Worm (Caenorhabditis elegans): ENCODE results near the gene K04D7.6.

ce11 chrIV:10194345-10194744 lies 11.7 kb downstream of the K04D7.6 start, which contains the start of gene ptrg-1:
- TF ChIP-seq lin-39 (tag; optimal IDR thresholded peaks at IDR 0.05) (no peak), ztf-11 (tag; optimal IDR thresholded peaks at IDR 0.05) (no peak), nhr-28 (tag; optimal IDR thresholded peaks at IDR 0.05) (no peak), elt-3 (tag; optimal IDR thresholded peaks at IDR 0.05) (no peak), ztf-4 (tag; optimal IDR thresholded peaks at IDR 0.05) (no peak), fos-1 (tag; optimal IDR thresholded peaks at IDR 0.05) (no peak), unc-98 (GFP tag; IDR thresholded peaks at IDR 0.05) (no peak), mdl-1 (tag; optimal IDR thresholded peaks at IDR 0.05) (no peak), nhr-20 (tag; optimal IDR thresholded peaks at IDR 0.05) (no peak), ceh-82 (tag; optimal IDR thresholded peaks at IDR 0.05) (no peak), lsy-2 (tag; optimal IDR thresholded peaks at IDR 0.05) (no peak), dsc-1 (tag; optimal IDR thresholded peaks at IDR 0.05) (no peak), nhr-237 (tag; optimal IDR thresholded peaks at IDR 0.05) (no peak)

Measured in whole organism, L1 larva.